Worm (Caenorhabditis elegans) whole organism, young adult: ENCODE data around the gene sphr-1.

Experiments used
- efl-1 ChIP-seq: fragments of 150-350 bp; optimal IDR thresholded peaks from 2 replicates; lab custom pipeline; 2014; ENCODE audit warnings: missing biosample characterization, missing genetic modification reagents, missing genetic modification characterization
- hrde-1 ChIP-seq: sonication (generic microtip); optimal IDR thresholded peaks from 2 replicates; lab custom pipeline; 2016; ENCODE audit warnings: missing genetic modification characterization, mild to moderate bottlenecking, missing compliant biosample characterization, moderate library complexity, missing genotype, missing genetic modification reagents, borderline replicate concordance
- mxl-1 ChIP-seq: sonication (generic microtip); optimal IDR thresholded peaks from 2 replicates; lab custom pipeline; 2016; ENCODE audit warnings: missing genetic modification characterization, missing compliant biosample characterization
- nfya-1 ChIP-seq: sonication (generic microtip); optimal IDR thresholded peaks from 2 replicates; lab custom pipeline; 2017; ENCODE audit warnings: antibody characterized with exemption, missing compliant biosample characterization, missing genetic modification characterization, borderline replicate concordance; ENCODE audit not compliant: insufficient read depth
- sptf-2 ChIP-seq: fragments of 200-800 bp; sonication (Bioruptor generic); optimal IDR thresholded peaks from 2 replicates; lab custom pipeline; 2018; ENCODE audit warnings: mild to moderate bottlenecking, missing genetic modification characterization, missing compliant biosample characterization
- tbx-9 ChIP-seq: sonication (generic microtip); optimal IDR thresholded peaks from 2 replicates; lab custom pipeline; 2016; ENCODE audit warnings: borderline replicate concordance, missing genetic modification characterization, inconsistent platforms, missing compliant biosample characterization

ce11 chrV:9175218-9175837 is 16.1 kb upstream of the sphr-1 start, which contains the start of gene spas-1:
- TF ChIP-seq mxl-1 (tag; lab: Kevin White, UChicago) = no peak
- TF ChIP-seq sptf-2 (GFP tag; lab: Kevin White, UChicago) = no peak
- TF ChIP-seq hrde-1 (tag; lab: Kevin White, UChicago) = no peak
- no peak for TF ChIP-seq tbx-9 (tag; lab: Kevin White, UChicago)
- TF ChIP-seq nfya-1 (tag; lab: Kevin White, UChicago) = no peak
- peak; percentile 79 for TF ChIP-seq efl-1
